Fruit fly (Drosophila melanogaster) whole organism, embryonic: ENCODE results near the gene CG4424.

Experiments used
- BEAF-32 ChIP-seq: fragments of 200-800 bp; sonication (Bioruptor generic); optimal IDR thresholded peaks from 3 replicates; lab custom pipeline; 2017; ENCODE audit warnings: missing biosample characterization, missing genetic modification characterization, mild to moderate bottlenecking, moderate library complexity, missing genetic modification reagents
- CG10462 ChIP-seq: fragments of 200-800 bp; sonication (Bioruptor generic); optimal IDR thresholded peaks from 2 replicates; lab custom pipeline; 2016; ENCODE audit warnings: missing biosample characterization, missing genetic modification characterization
- CG11093 ChIP-seq: fragments of 200-800 bp; sonication (Bioruptor generic); IDR thresholded peaks from 3 replicates; pipeline ENCODE4 v1.3.6; 2022; ENCODE audit warnings: missing biosample characterization, missing genetic modification characterization
- CG12104 ChIP-seq: fragments of 200-800 bp; sonication (Bioruptor generic); optimal IDR thresholded peaks from 3 replicates; lab custom pipeline; 2016; ENCODE audit warnings: missing biosample characterization, missing genetic modification characterization
- CG12155 ChIP-seq: fragments of 200-800 bp; sonication (Bioruptor generic); optimal IDR thresholded peaks from 3 replicates; lab custom pipeline; 2016; ENCODE audit warnings: missing biosample characterization, missing genetic modification characterization
- CG12391 ChIP-seq: fragments of 200-800 bp; sonication (Bioruptor generic); optimal IDR thresholded peaks from 3 replicates; lab custom pipeline; 2018; ENCODE audit warnings: missing biosample characterization, mild to moderate bottlenecking, missing genetic modification characterization, moderate library complexity
- CG13296 ChIP-seq: fragments of 200-800 bp; sonication (Bioruptor generic); optimal IDR thresholded peaks from 3 replicates; lab custom pipeline; 2018; ENCODE audit warnings: missing biosample characterization, mild to moderate bottlenecking, missing genetic modification characterization
- CG14710 ChIP-seq: fragments of 200-800 bp; sonication (Bioruptor generic); optimal IDR thresholded peaks from 3 replicates; lab custom pipeline; 2019; ENCODE audit warnings: missing biosample characterization, mild to moderate bottlenecking, missing genetic modification characterization, moderate library complexity
- CG1529 ChIP-seq: fragments of 200-800 bp; sonication (Bioruptor generic); optimal IDR thresholded peaks from 3 replicates; lab custom pipeline; 2018; ENCODE audit warnings: missing biosample characterization, missing genetic modification characterization
- CG1832 ChIP-seq: fragments of 200-800 bp; sonication (Bioruptor generic); optimal IDR thresholded peaks from 2 replicates; lab custom pipeline; 2017; ENCODE audit warnings: missing biosample characterization, mild to moderate bottlenecking, missing genetic modification characterization, inconsistent platforms
- CG2120 ChIP-seq: fragments of 200-800 bp; sonication (Bioruptor generic); optimal IDR thresholded peaks from 3 replicates; lab custom pipeline; 2016; ENCODE audit warnings: missing biosample characterization, missing genetic modification characterization
- CG2199 ChIP-seq: fragments of 200-800 bp; sonication (Bioruptor generic); IDR thresholded peaks from 3 replicates; pipeline ENCODE4 v1.3.6; 2022; ENCODE audit warnings: missing biosample characterization, missing genetic modification characterization
- CG30020 ChIP-seq: fragments of 200-800 bp; optimal IDR thresholded peaks from 2 replicates; lab custom pipeline; 2019; ENCODE audit warnings: missing biosample characterization, mild to moderate bottlenecking, missing genetic modification characterization, moderate library complexity
- CG31388 ChIP-seq: fragments of 200-800 bp; sonication (Bioruptor generic); optimal IDR thresholded peaks from 2 replicates; lab custom pipeline; 2016; ENCODE audit warnings: missing biosample characterization, missing genetic modification characterization
- CG4730 ChIP-seq: fragments of 200-800 bp; sonication (Bioruptor generic); IDR thresholded peaks from 2 replicates; pipeline ENCODE4 v1.3.6; 2022; ENCODE audit warnings: missing biosample characterization, missing genetic modification characterization
- CG6854 ChIP-seq: fragments of 200-800 bp; sonication (Bioruptor generic); optimal IDR thresholded peaks from 3 replicates; lab custom pipeline; 2017; ENCODE audit warnings: missing biosample characterization, mild to moderate bottlenecking, missing genetic modification characterization
- CG7372 ChIP-seq: fragments of 200-800 bp; sonication (Bioruptor generic); IDR thresholded peaks from 2 replicates; pipeline ENCODE4 v1.3.6; 2022; ENCODE audit warnings: missing biosample characterization, missing genetic modification characterization
- CG7987 ChIP-seq: fragments of 200-800 bp; sonication (Bioruptor generic); optimal IDR thresholded peaks from 2 replicates; lab custom pipeline; 2018; ENCODE audit warnings: missing biosample characterization, mild to moderate bottlenecking, missing genetic modification characterization, moderate library complexity
- CG8924 ChIP-seq: fragments of 200-800 bp; optimal IDR thresholded peaks from 3 replicates; lab custom pipeline; 2019; ENCODE audit warnings: missing biosample characterization, mild to moderate bottlenecking, missing genetic modification characterization, moderate library complexity
- ERR ChIP-seq: fragments of 200-800 bp; sonication (Bioruptor generic); optimal IDR thresholded peaks from 2 replicates; lab custom pipeline; 2016; ENCODE audit warnings: missing biosample characterization, missing genetic modification characterization
- Elba2 ChIP-seq: fragments of 200-800 bp; sonication (Bioruptor generic); optimal IDR thresholded peaks from 3 replicates; lab custom pipeline; 2016; ENCODE audit warnings: missing biosample characterization, missing genetic modification characterization
- Ets97D ChIP-seq: fragments of 200-800 bp; sonication (Bioruptor generic); optimal IDR thresholded peaks from 3 replicates; lab custom pipeline; 2016; ENCODE audit warnings: missing biosample characterization, missing genetic modification characterization
- Fer1 ChIP-seq: fragments of 200-800 bp; sonication (Bioruptor generic); optimal IDR thresholded peaks from 2 replicates; lab custom pipeline; 2017; ENCODE audit warnings: missing biosample characterization, mild to moderate bottlenecking, missing genetic modification characterization
- GATAe ChIP-seq: fragments of 200-800 bp; sonication (Bioruptor generic); conservative IDR thresholded peaks from 2 replicates; pipeline ENCODE4 v1.3.6; 2022; ENCODE audit warnings: missing biosample characterization, missing genetic modification characterization
- HHEX ChIP-seq: fragments of 200-800 bp; sonication (Bioruptor generic); optimal IDR thresholded peaks from 3 replicates; lab custom pipeline; 2017; ENCODE audit warnings: missing biosample characterization, mild to moderate bottlenecking, missing genetic modification characterization, missing genetic modification reagents
- Kr ChIP-seq: fragments of 200-800 bp; sonication (Bioruptor generic); optimal IDR thresholded peaks from 2 replicates; lab custom pipeline; 2017; ENCODE audit warnings: missing biosample characterization, mild to moderate bottlenecking, missing genetic modification characterization
- MESR4 ChIP-seq: fragments of 200-800 bp; sonication (Bioruptor generic); optimal IDR thresholded peaks from 2 replicates; lab custom pipeline; 2018; ENCODE audit warnings: missing biosample characterization, mild to moderate bottlenecking, missing genetic modification characterization, moderate library complexity
- Optix ChIP-seq: fragments of 200-800 bp; sonication (Bioruptor generic); IDR thresholded peaks from 3 replicates; pipeline ENCODE4 v1.3.6; 2022; ENCODE audit warnings: missing biosample characterization, missing genetic modification characterization
- Rfx ChIP-seq: fragments of 200-800 bp; sonication (Bioruptor generic); IDR thresholded peaks from 2 replicates; pipeline ENCODE4 v1.3.6; 2022; ENCODE audit warnings: missing biosample characterization, missing genetic modification characterization
- Tbp ChIP-seq: fragments of >200 bp; optimal IDR thresholded peaks from 2 replicates; lab custom pipeline; 2018; ENCODE audit warnings: missing biosample characterization, missing genetic modification characterization
- ac ChIP-seq: fragments of 200-800 bp; sonication (Bioruptor generic); optimal IDR thresholded peaks from 3 replicates; lab custom pipeline; 2017; ENCODE audit warnings: missing biosample characterization, mild to moderate bottlenecking, missing genetic modification characterization
- ap ChIP-seq: fragments of 200-800 bp; sonication (Bioruptor generic); IDR thresholded peaks from 2 replicates; pipeline ENCODE4 v1.3.6; 2022; ENCODE audit warnings: missing biosample characterization, missing genetic modification characterization
- ara ChIP-seq: fragments of 200-800 bp; sonication (Bioruptor generic); IDR thresholded peaks from 2 replicates; pipeline ENCODE4 v1.3.6; 2022; ENCODE audit warnings: missing biosample characterization, missing genetic modification characterization
- az2 ChIP-seq: fragments of 200-800 bp; sonication (Bioruptor generic); optimal IDR thresholded peaks from 3 replicates; lab custom pipeline; 2016; ENCODE audit warnings: missing biosample characterization, missing genetic modification characterization
- chm ChIP-seq: fragments of 200-800 bp; sonication (Bioruptor generic); IDR thresholded peaks from 2 replicates; pipeline ENCODE4 v1.3.6; 2022; ENCODE audit warnings: missing biosample characterization, missing genetic modification characterization
- ci ChIP-seq: fragments of 200-800 bp; sonication (Bioruptor generic); IDR thresholded peaks from 3 replicates; pipeline ENCODE4 v1.3.6; 2022; ENCODE audit warnings: missing biosample characterization, missing genetic modification characterization
- croc ChIP-seq: fragments of 200-800 bp; sonication (Bioruptor generic); conservative IDR thresholded peaks from 3 replicates; pipeline ENCODE4 v1.3.6; 2022; ENCODE audit warnings: missing biosample characterization, missing genetic modification characterization
- cwo ChIP-seq: fragments of 200-800 bp; sonication (Bioruptor generic); optimal IDR thresholded peaks from 3 replicates; lab custom pipeline; 2017; ENCODE audit warnings: missing biosample characterization, missing genetic modification characterization, mild to moderate bottlenecking, moderate library complexity, missing genetic modification reagents
- dmrt11E ChIP-seq: fragments of 200-800 bp; sonication (Bioruptor generic); optimal IDR thresholded peaks from 3 replicates; lab custom pipeline; 2018; ENCODE audit warnings: missing biosample characterization, mild to moderate bottlenecking, missing genetic modification characterization, moderate library complexity
- esg ChIP-seq: fragments of 200-800 bp; sonication (Bioruptor generic); conservative IDR thresholded peaks from 2 replicates; pipeline ENCODE4 v1.3.6; 2022; ENCODE audit warnings: missing biosample characterization, missing genetic modification characterization
- eyg ChIP-seq: fragments of 200-800 bp; sonication (Bioruptor generic); optimal IDR thresholded peaks from 3 replicates; lab custom pipeline; 2016; ENCODE audit warnings: missing biosample characterization, missing genetic modification characterization
- grau ChIP-seq: fragments of 200-800 bp; optimal IDR thresholded peaks from 3 replicates; lab custom pipeline; 2019; ENCODE audit warnings: missing biosample characterization, mild to moderate bottlenecking, missing genetic modification characterization, moderate library complexity
- insv ChIP-seq, 2 experiments: fragments of 200-800 bp; sonication (Bioruptor generic); optimal IDR thresholded peaks; 3 replicates each; lab custom pipeline; 2016 to 2018; ENCODE audit warnings: missing biosample characterization in 2 of 2, missing genetic modification characterization in 2 of 2
- lbe ChIP-seq: fragments of 200-800 bp; sonication (Bioruptor generic); optimal IDR thresholded peaks from 2 replicates; lab custom pipeline; 2016; ENCODE audit warnings: missing biosample characterization, mild to moderate bottlenecking, missing genetic modification characterization
- odd ChIP-seq: fragments of 200-800 bp; sonication (Bioruptor generic); optimal IDR thresholded peaks from 2 replicates; lab custom pipeline; 2017; ENCODE audit warnings: missing biosample characterization, mild to moderate bottlenecking, missing genetic modification characterization
- pfk ChIP-seq: fragments of 200-800 bp; sonication (Bioruptor generic); optimal IDR thresholded peaks from 2 replicates; lab custom pipeline; 2018; ENCODE audit warnings: missing biosample characterization, mild to moderate bottlenecking, missing genetic modification characterization, moderate library complexity
- pzg ChIP-seq: fragments of 200-800 bp; sonication (Bioruptor generic); optimal IDR thresholded peaks from 3 replicates; lab custom pipeline; 2018; ENCODE audit warnings: missing biosample characterization, mild to moderate bottlenecking, missing genetic modification characterization, moderate library complexity
- stc ChIP-seq: fragments of 200-800 bp; sonication (Bioruptor generic); IDR thresholded peaks from 2 replicates; pipeline ENCODE4 v1.3.6; 2022; ENCODE audit warnings: missing biosample characterization, missing genetic modification characterization
- tll ChIP-seq, 2 experiments: fragments of 200-800 bp in 1 of 2; fragments of >200 bp in 1 of 2; sonication (Bioruptor generic) in 1 of 2; optimal IDR thresholded peaks; 2 replicates each; lab custom pipeline; 2017 to 2019; ENCODE audit warnings: missing biosample characterization in 2 of 2, missing genetic modification characterization in 2 of 2, mild to moderate bottlenecking in 1 of 2, moderate library complexity in 1 of 2
- twi ChIP-seq: fragments of 200-800 bp; optimal IDR thresholded peaks from 2 replicates; lab custom pipeline; 2019; ENCODE audit warnings: missing biosample characterization, mild to moderate bottlenecking, missing genetic modification characterization, moderate library complexity

CG4424 gene

DNA sequence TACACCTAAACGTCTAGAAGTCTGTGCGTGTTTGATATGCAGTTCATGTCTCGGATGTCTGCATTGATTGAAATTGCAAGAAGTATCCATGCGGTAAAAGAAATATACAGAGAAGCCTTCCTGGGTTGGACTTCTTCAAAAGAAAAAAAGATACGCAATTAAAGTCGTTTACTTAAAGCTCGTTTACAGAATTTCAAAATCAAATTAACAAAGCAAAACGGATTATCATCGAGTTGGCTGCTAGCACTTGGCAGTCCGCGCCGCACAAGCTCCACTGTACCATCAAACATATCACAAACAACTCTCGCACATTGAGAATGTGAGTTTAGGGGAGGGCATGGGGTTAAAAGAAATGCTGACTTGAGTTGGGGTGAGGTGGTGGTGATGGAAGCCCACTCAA lies 29.4 kb downstream of the CG4424 start (continued):
- TF ChIP-seq CG2120 (GFP tag; lab: Kevin White, UChicago) (peak; percentile 34), CG30020 (peak; percentile 21), CG8924 (tag; lab: Kevin White, UChicago) (peak; percentile 80), lbe (no peak), CG10462 (GFP tag; lab: Kevin White, UChicago) (peak; percentile 66), pzg (GFP tag; lab: Kevin White, UChicago) (no peak), CG12391 (peak; percentile 77), GATAe (GFP tag; lab: Robert Waterston, UW) (no peak), Rfx (GFP tag; lab: Robert Waterston, UW) (peak; percentile 59), CG12104 (GFP tag; lab: Kevin White, UChicago) (peak; percentile 4), stc (peak; percentile 46), ERR (GFP tag; lab: Kevin White, UChicago) (no peak), Tbp (no peak), tll (GFP tag; optimal IDR thresholded peaks at IDR 0.05; lab: Kevin White, UChicago) (no peak), ara (peak; percentile 84), ap (GFP tag; lab: Robert Waterston, UW) (peak; percentile 62), esg (GFP tag; lab: Robert Waterston, UW) (peak; percentile 69), CG4730 (peak; percentile 65), MESR4 (GFP tag; lab: Kevin White, UChicago) (no peak), CG12155 (peak; percentile 52), croc (GFP tag; lab: Robert Waterston, UW) (peak; percentile 75), BEAF-32 (GFP tag; lab: Kevin White, UChicago) (no peak), CG14710 (tag; lab: Kevin White, UChicago) (peak; percentile 77), az2 (GFP tag; lab: Kevin White, UChicago) (peak; percentile 84), cwo (GFP tag; lab: Kevin White, UChicago) (no peak), CG6854 (GFP tag; lab: Kevin White, UChicago) (no peak), Elba2 (GFP tag; lab: Kevin White, UChicago) (no peak), Ets97D (no peak)

DNA sequence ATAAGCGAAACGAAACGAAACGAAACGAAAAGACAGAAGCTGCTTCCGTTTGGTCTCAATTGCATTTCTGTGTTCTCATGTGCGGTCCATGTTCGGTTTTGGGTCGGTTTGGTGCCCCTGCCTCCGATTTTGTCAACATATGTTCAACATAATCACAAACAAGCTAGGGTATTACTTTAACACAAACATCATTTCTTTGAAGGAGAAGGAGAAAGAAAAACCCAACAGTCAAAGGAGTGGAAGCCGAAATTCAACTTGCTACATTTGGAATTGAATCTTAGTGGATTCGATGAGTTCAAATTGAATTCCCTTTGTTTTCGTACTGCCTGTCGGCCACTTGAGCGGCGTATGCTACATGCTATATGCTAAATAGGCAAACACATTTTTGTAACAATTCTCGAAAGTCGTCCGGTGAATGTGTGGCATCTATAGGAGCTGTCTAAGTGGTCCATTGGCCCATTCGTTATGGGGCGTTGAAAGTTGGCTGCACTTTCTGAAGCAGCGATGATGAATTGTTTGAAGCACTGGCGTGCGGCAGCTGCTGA lies 30.2 kb downstream of the CG4424 start:
- TF ChIP-seq CG7987 (GFP tag; lab: Kevin White, UChicago) (no peak), insv (GFP tag; optimal IDR thresholded peaks at IDR 0.05; lab: Kevin White, UChicago) (peak in 1 of 2 experiments; percentile 54), Optix (GFP tag; lab: Robert Waterston, UW) (no peak), eyg (GFP tag; lab: Kevin White, UChicago) (no peak), Kr (GFP tag; lab: Kevin White, UChicago) (peak; percentile 17), Fer1 (no peak), CG11093 (no peak), CG7372 (no peak), CG2199 (GFP tag; lab: Robert Waterston, UW) (peak; percentile 82; the same call in 2 of the 3 replicates), HHEX (GFP tag; lab: Kevin White, UChicago) (no peak), odd (GFP tag; lab: Kevin White, UChicago) (peak; percentile 40), pfk (GFP tag; lab: Kevin White, UChicago) (peak; percentile 78), CG1529 (no peak), tll (GFP tag; optimal IDR thresholded peaks at IDR 0.05; lab: Kevin White, UChicago) (peak in 1 of 2 experiments; percentile 41), dmrt11E (tag; lab: Kevin White, UChicago) (peak; percentile 37), grau (tag; lab: Kevin White, UChicago) (no peak), twi (tag; lab: Kevin White, UChicago) (peak; percentile 99), CG31388 (no peak), CG13296 (GFP tag; lab: Kevin White, UChicago) (no peak), chm (GFP tag; lab: Robert Waterston, UW) (no peak), ac (GFP tag; lab: Kevin White, UChicago) (no peak), CG1832 (GFP tag; lab: Kevin White, UChicago) (no peak), ci (GFP tag; lab: Robert Waterston, UW) (0 out of 3 replicates have a peak, but pooled peaks have one; percentile 6)
